Worm (Caenorhabditis elegans) whole organism, L3 larva: ENCODE data around the gene T12E12.6.

Experiments
- fkh-10 ChIP-seq: sonication (generic microtip); optimal IDR thresholded peaks from 2 replicates; lab custom pipeline; 2017; ENCODE audit warnings: missing biosample characterization, missing genetic modification reagents, missing genetic modification characterization
- tbx-2 ChIP-seq: sonication (generic microtip); optimal IDR thresholded peaks from 2 replicates; lab custom pipeline; 2016; ENCODE audit warnings: mild to moderate bottlenecking, missing genetic modification characterization, missing compliant biosample characterization

- TF ChIP-seq tbx-2 (tag; lab: Kevin White, UChicago): no peak
- no peak for TF ChIP-seq fkh-10 (GFP tag; lab: Kevin White, UChicago)
Observed at ce11 chrIV:5593804-5594214, 19.9 kb upstream of the T12E12.6 start.
